Fruit fly (Drosophila melanogaster) whole organism, embryonic: Measurements from ENCODE around the gene CG10663.

Experiments
- B-H1 ChIP-seq: fragments of 200-800 bp; sonication (Bioruptor generic); IDR thresholded peaks from 3 replicates; pipeline ENCODE4 v1.3.6; 2022; ENCODE audit warnings: missing biosample characterization, missing genetic modification characterization
- B-H2 ChIP-seq: fragments of 200-800 bp; sonication (Bioruptor generic); optimal IDR thresholded peaks from 2 replicates; lab custom pipeline; 2018; ENCODE audit warnings: missing biosample characterization, mild to moderate bottlenecking, missing genetic modification characterization
- Blimp-1 ChIP-seq: fragments of 200-800 bp; sonication (Bioruptor generic); optimal IDR thresholded peaks from 3 replicates; lab custom pipeline; 2018; ENCODE audit warnings: missing biosample characterization, missing genetic modification characterization, mild to moderate bottlenecking, moderate library complexity, missing genetic modification reagents
- CG1024 ChIP-seq: fragments of 200-800 bp; sonication (Bioruptor generic); IDR thresholded peaks from 2 replicates; pipeline ENCODE4 v1.3.6; 2022; ENCODE audit warnings: missing biosample characterization, missing genetic modification characterization
- CG10431 ChIP-seq: fragments of 200-800 bp; sonication (Bioruptor generic); optimal IDR thresholded peaks from 3 replicates; lab custom pipeline; 2018; ENCODE audit warnings: missing biosample characterization, mild to moderate bottlenecking, missing genetic modification characterization
- CG14014 ChIP-seq: fragments of 200-800 bp; sonication (Bioruptor generic); IDR thresholded peaks from 2 replicates; pipeline ENCODE4 v1.3.6; 2022; ENCODE audit warnings: missing biosample characterization, missing genetic modification characterization
- CG16863 ChIP-seq: fragments of 200-800 bp; sonication (Bioruptor generic); optimal IDR thresholded peaks from 3 replicates; lab custom pipeline; 2016; ENCODE audit warnings: missing biosample characterization, missing genetic modification characterization
- CG2712 ChIP-seq: fragments of 200-800 bp; optimal IDR thresholded peaks from 3 replicates; lab custom pipeline; 2019; ENCODE audit warnings: missing biosample characterization, mild to moderate bottlenecking, missing genetic modification characterization, moderate library complexity
- CG34376 ChIP-seq: fragments of 200-800 bp; sonication (Bioruptor generic); optimal IDR thresholded peaks from 2 replicates; lab custom pipeline; 2018; ENCODE audit warnings: missing biosample characterization, mild to moderate bottlenecking, missing genetic modification characterization
- CG3726 ChIP-seq: fragments of 200-800 bp; sonication (Bioruptor generic); IDR thresholded peaks from 3 replicates; pipeline ENCODE4, ENCODE4 v1.3.6; 2022; ENCODE audit warnings: missing biosample characterization, missing genetic modification characterization
- CG4820 ChIP-seq: fragments of 200-800 bp; sonication (Bioruptor generic); optimal IDR thresholded peaks from 3 replicates; lab custom pipeline; 2016; ENCODE audit warnings: missing biosample characterization, missing genetic modification characterization
- CG6272 ChIP-seq: fragments of 200-800 bp; sonication (Bioruptor generic); IDR thresholded peaks from 2 replicates; pipeline ENCODE4 v1.3.6; 2022; ENCODE audit warnings: missing biosample characterization, missing genetic modification characterization
- CG6854 ChIP-seq: fragments of 200-800 bp; sonication (Bioruptor generic); optimal IDR thresholded peaks from 3 replicates; lab custom pipeline; 2017; ENCODE audit warnings: missing biosample characterization, mild to moderate bottlenecking, missing genetic modification characterization
- CoRest ChIP-seq: fragments of 200-800 bp; sonication (Bioruptor generic); optimal IDR thresholded peaks from 3 replicates; lab custom pipeline; 2018; ENCODE audit warnings: missing biosample characterization, mild to moderate bottlenecking, missing genetic modification characterization, moderate library complexity
- D19A ChIP-seq: fragments of 200-800 bp; optimal IDR thresholded peaks from 3 replicates; lab custom pipeline; 2019; ENCODE audit warnings: missing biosample characterization, mild to moderate bottlenecking, missing genetic modification characterization, moderate library complexity
- H2.0 ChIP-seq: fragments of 200-800 bp; sonication (Bioruptor generic); IDR thresholded peaks from 2 replicates; pipeline ENCODE4 v1.3.6; 2022; ENCODE audit warnings: missing biosample characterization, missing genetic modification characterization
- Hr78 ChIP-seq, 2 experiments: fragments of 200-800 bp in 1 of 2; fragments of >200 bp in 1 of 2; sonication (Bioruptor generic) in 1 of 2; optimal IDR thresholded peaks; 2 replicates each; lab custom pipeline; 2017 to 2019; ENCODE audit warnings: missing biosample characterization in 2 of 2, missing genetic modification characterization in 2 of 2, mild to moderate bottlenecking in 1 of 2, moderate library complexity in 1 of 2
- Mad ChIP-seq: fragments of 200-800 bp; sonication (Bioruptor generic); optimal IDR thresholded peaks from 2 replicates; lab custom pipeline; 2016; ENCODE audit warnings: missing biosample characterization, missing genetic modification characterization
- Med ChIP-seq: fragments of 200-800 bp; sonication (Bioruptor generic); peaks from one replicate; lab custom pipeline; 2016; ENCODE audit warnings: missing biosample characterization, missing genetic modification characterization, mild to moderate bottlenecking, inconsistent platforms, moderate library complexity
- Neu2 ChIP-seq: fragments of 200-800 bp; sonication (Bioruptor generic); optimal IDR thresholded peaks from 3 replicates; lab custom pipeline; 2016; ENCODE audit warnings: missing biosample characterization, missing genetic modification characterization, borderline replicate concordance
- Oaz ChIP-seq: fragments of 200-800 bp; sonication (Bioruptor generic); IDR thresholded peaks from 2 replicates; pipeline ENCODE4 v1.3.6; 2022; ENCODE audit warnings: missing biosample characterization, missing genetic modification characterization
- Ptx1 ChIP-seq: fragments of 200-800 bp; sonication (Bioruptor generic); IDR thresholded peaks from 2 replicates; pipeline ENCODE4 v1.3.6; 2022; ENCODE audit warnings: missing biosample characterization, missing genetic modification characterization
- Six4 ChIP-seq: fragments of 200-800 bp; sonication (Bioruptor generic); optimal IDR thresholded peaks from 2 replicates; lab custom pipeline; 2016; ENCODE audit warnings: missing biosample characterization, missing genetic modification characterization
- Sry-β ChIP-seq: fragments of 200-800 bp; sonication (Bioruptor generic); optimal IDR thresholded peaks from 2 replicates; lab custom pipeline; 2018; ENCODE audit warnings: missing biosample characterization, mild to moderate bottlenecking, missing genetic modification characterization, moderate library complexity
- Ssrp ChIP-seq: fragments of 200-800 bp; sonication (Bioruptor generic); optimal IDR thresholded peaks from 2 replicates; lab custom pipeline; 2018; ENCODE audit warnings: missing biosample characterization, mild to moderate bottlenecking, missing genetic modification characterization, moderate library complexity
- Xrp1 ChIP-seq: fragments of 200-800 bp; sonication (Bioruptor generic); IDR thresholded peaks from 2 replicates; pipeline ENCODE4 v1.3.6; 2022; ENCODE audit warnings: missing biosample characterization, missing genetic modification characterization
- bab2 ChIP-seq: fragments of 200-800 bp; sonication (Bioruptor generic); optimal IDR thresholded peaks from 2 replicates; lab custom pipeline; 2016; ENCODE audit warnings: missing biosample characterization, missing genetic modification characterization
- chinmo ChIP-seq: fragments of 200-800 bp; sonication (Bioruptor generic); IDR thresholded peaks from 4 replicates; pipeline ENCODE4 v1.3.6; 2022; ENCODE audit warnings: missing biosample characterization, missing genetic modification characterization; ENCODE audit not compliant: partially characterized antibody
- dm ChIP-seq: fragments of 200-800 bp; sonication (Bioruptor generic); optimal IDR thresholded peaks from 3 replicates; lab custom pipeline; 2016; ENCODE audit warnings: missing biosample characterization, missing genetic modification characterization
- fd102C ChIP-seq: fragments of 200-800 bp; sonication (Bioruptor generic); optimal IDR thresholded peaks from 2 replicates; lab custom pipeline; 2018; ENCODE audit warnings: missing biosample characterization, mild to moderate bottlenecking, missing genetic modification characterization, moderate library complexity
- ind ChIP-seq: fragments of 200-800 bp; sonication (Bioruptor generic); optimal IDR thresholded peaks from 3 replicates; lab custom pipeline; 2016; ENCODE audit warnings: missing biosample characterization, missing genetic modification characterization
- inv ChIP-seq: fragments of 200-800 bp; sonication (Bioruptor generic); IDR thresholded peaks from 2 replicates; pipeline ENCODE4 v1.3.6; 2022; ENCODE audit warnings: missing biosample characterization, missing genetic modification characterization; ENCODE audit not compliant: partially characterized antibody
- kah ChIP-seq: fragments of 200-800 bp; sonication (Bioruptor generic); optimal IDR thresholded peaks from 2 replicates; lab custom pipeline; 2018; ENCODE audit warnings: missing biosample characterization, mild to moderate bottlenecking, missing genetic modification characterization
- lab ChIP-seq: fragments of 200-800 bp; sonication (Bioruptor generic); optimal IDR thresholded peaks from 3 replicates; lab custom pipeline; 2017; ENCODE audit warnings: missing biosample characterization, missing genetic modification characterization, mild to moderate bottlenecking, moderate library complexity, missing genetic modification reagents
- lilli ChIP-seq: fragments of 200-800 bp; sonication (Bioruptor generic); optimal IDR thresholded peaks from 3 replicates; lab custom pipeline; 2016; ENCODE audit warnings: missing biosample characterization, missing genetic modification characterization
- lola ChIP-seq, 3 experiments: fragments of >200 bp in 2 of 3; fragments of 200-800 bp in 1 of 3; sonication (Bioruptor generic) in 1 of 3; optimal IDR thresholded peaks; 2 replicates each; lab custom pipeline; 2017 to 2019; ENCODE audit warnings: missing biosample characterization in 3 of 3, missing genetic modification characterization in 3 of 3, mild to moderate bottlenecking in 1 of 3, moderate library complexity in 1 of 3
- lov ChIP-seq, 2 experiments: fragments of 200-800 bp in 1 of 2; fragments of >200 bp in 1 of 2; sonication (Bioruptor generic) in 1 of 2; IDR thresholded peaks in 1 of 2; optimal IDR thresholded peaks in 1 of 2; 2 replicates in 1 of 2; 3 replicates in 1 of 2; pipeline versions ENCODE4 v1.3.6 to Lab custom; 2017 to 2022; ENCODE audit warnings: missing biosample characterization in 1 of 2, missing genetic modification characterization in 1 of 2
- phol ChIP-seq: fragments of 200-800 bp; sonication (Bioruptor generic); optimal IDR thresholded peaks from 3 replicates; lab custom pipeline; 2018; ENCODE audit warnings: missing biosample characterization, mild to moderate bottlenecking, missing genetic modification characterization, moderate library complexity
- pita ChIP-seq: fragments of 200-800 bp; sonication (Bioruptor generic); optimal IDR thresholded peaks from 2 replicates; lab custom pipeline; 2017; ENCODE audit warnings: missing biosample characterization, mild to moderate bottlenecking, missing genetic modification characterization
- prd ChIP-seq, 3 experiments: fragments of >200 bp in 2 of 3; fragments of 200-800 bp in 1 of 3; sonication (Bioruptor generic) in 1 of 3; optimal IDR thresholded peaks in 2 of 3; IDR thresholded peaks in 1 of 3; 2 replicates in 2 of 3; 3 replicates in 1 of 3; pipeline versions ENCODE4 v1.3.6 to Lab custom; 2017 to 2022; ENCODE audit warnings: missing biosample characterization in 1 of 3, missing genetic modification characterization in 1 of 3
- pum ChIP-seq: fragments of 200-800 bp; sonication (Bioruptor generic); optimal IDR thresholded peaks from 2 replicates; lab custom pipeline; 2016; ENCODE audit warnings: missing biosample characterization, missing genetic modification characterization
- sd ChIP-seq: fragments of 200-800 bp; sonication (Bioruptor generic); optimal IDR thresholded peaks from 3 replicates; lab custom pipeline; 2018; ENCODE audit warnings: missing biosample characterization, mild to moderate bottlenecking, missing genetic modification characterization, moderate library complexity
- sisA ChIP-seq: fragments of 200-800 bp; sonication (Bioruptor generic); IDR thresholded peaks from 2 replicates; pipeline ENCODE4 v1.3.6; 2022; ENCODE audit warnings: missing biosample characterization, missing genetic modification characterization
- so ChIP-seq: fragments of 200-800 bp; sonication (Bioruptor generic); IDR thresholded peaks from 3 replicates; pipeline ENCODE4 v1.3.6; 2022; ENCODE audit warnings: missing biosample characterization, missing genetic modification characterization
- twi ChIP-seq: fragments of 200-800 bp; optimal IDR thresholded peaks from 2 replicates; lab custom pipeline; 2019; ENCODE audit warnings: missing biosample characterization, mild to moderate bottlenecking, missing genetic modification characterization, moderate library complexity
- unpg ChIP-seq: fragments of 200-800 bp; sonication (Bioruptor generic); optimal IDR thresholded peaks from 3 replicates; lab custom pipeline; 2018; ENCODE audit warnings: missing biosample characterization, mild to moderate bottlenecking, missing genetic modification characterization, moderate library complexity
- zfh2 ChIP-seq: fragments of 200-800 bp; sonication (Bioruptor generic); optimal IDR thresholded peaks from 2 replicates; lab custom pipeline; 2016; ENCODE audit warnings: missing biosample characterization, missing genetic modification characterization

CG10663 gene

DNA sequence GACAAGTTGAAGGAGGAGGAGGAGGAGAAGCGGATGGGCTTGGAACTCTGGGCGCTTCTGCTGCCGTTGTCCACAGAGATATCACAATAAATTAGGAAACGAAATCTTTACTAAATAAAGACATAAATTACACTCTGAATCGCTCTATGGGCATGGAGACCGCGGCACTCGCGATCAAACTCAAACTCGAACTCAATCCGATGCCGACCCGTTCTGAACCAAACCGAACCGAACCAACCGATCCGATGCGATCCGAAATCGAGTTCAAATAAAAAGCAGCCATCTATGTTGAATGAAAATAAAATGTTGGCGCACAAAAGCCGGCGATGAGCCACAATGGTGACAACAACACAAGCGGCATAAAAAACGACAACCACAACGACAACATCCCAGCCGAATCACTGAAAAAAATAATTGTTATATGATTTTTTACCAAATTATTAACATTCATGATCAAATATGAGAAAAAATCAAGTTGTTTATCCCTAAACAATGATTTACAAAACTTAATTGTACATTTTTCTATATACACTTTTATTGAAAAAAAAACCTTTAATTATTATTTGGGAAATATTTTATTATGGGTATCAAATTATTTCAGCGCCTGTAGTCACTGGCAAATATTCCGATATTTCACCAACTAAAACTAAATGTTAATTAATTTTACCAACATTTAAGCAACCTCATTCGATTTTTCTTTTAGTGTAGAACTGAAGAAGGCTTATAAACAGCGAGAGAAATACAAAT lies 27.7 kb downstream of the CG10663 start (continued):
- TF ChIP-seq Med (GFP tag; lab: Kevin White, UChicago) (peak; percentile 24), pum (peak; percentile 49), CG1024 (GFP tag; lab: Robert Waterston, UW) (0 out of 2 replicates have a peak, but pooled peaks have one; percentile 53), lov (optimal IDR thresholded peaks at IDR 0.05; lab: Kevin White, UChicago) (no peak), lov (GFP tag; IDR thresholded peaks at IDR 0.05; lab: Robert Waterston, UW) (0 out of 3 replicates have a peak, but pooled peaks have one; percentile 60), Xrp1 (GFP tag; lab: Robert Waterston, UW) (peak; percentile 81), zfh2 (GFP tag; lab: Kevin White, UChicago) (no peak), sisA (GFP tag; lab: Robert Waterston, UW) (peak; percentile 69), twi (peak; percentile 74), Six4 (GFP tag; lab: Kevin White, UChicago) (peak; percentile 88), prd (optimal IDR thresholded peaks at IDR 0.05; lab: Kevin White, UChicago) (no peak), prd (GFP tag; IDR thresholded peaks at IDR 0.05; lab: Robert Waterston, UW) (peak; percentile 67; the same call in 2 of the 3 replicates), Hr78 (GFP tag; optimal IDR thresholded peaks at IDR 0.05; lab: Kevin White, UChicago) (peak in 1 of 2 experiments; percentile 74), lola (GFP tag; optimal IDR thresholded peaks at IDR 0.05; lab: Kevin White, UChicago) (peak in 1 of 3 experiments; percentile 97), lilli (peak; percentile 53), inv (GFP tag; lab: Robert Waterston, UW) (no peak), sd (tag; lab: Kevin White, UChicago) (no peak), dm (peak; percentile 17), B-H1 (GFP tag; lab: Robert Waterston, UW) (no peak), CG10431 (GFP tag; lab: Kevin White, UChicago) (peak; percentile 52), CG34376 (GFP tag; lab: Kevin White, UChicago) (no peak), B-H2 (GFP tag; lab: Kevin White, UChicago) (no peak), H2.0 (GFP tag; lab: Robert Waterston, UW) (no peak; the same call in 1 of the 2 replicates), chinmo (GFP tag; lab: Robert Waterston, UW) (no peak), Blimp-1 (GFP tag; lab: Kevin White, UChicago) (peak; percentile 88), ind (GFP tag; lab: Kevin White, UChicago) (peak; percentile 62), CG14014 (GFP tag; lab: Robert Waterston, UW) (no peak), CG6272 (GFP tag; lab: Robert Waterston, UW) (no peak), phol (tag; lab: Kevin White, UChicago) (peak; percentile 94), CG6854 (GFP tag; lab: Kevin White, UChicago) (peak; percentile 51), pita (GFP tag; lab: Kevin White, UChicago) (no peak), bab2 (peak; percentile 33), Ptx1 (GFP tag; lab: Robert Waterston, UW) (peak; percentile 72), CoRest (tag; lab: Kevin White, UChicago) (peak; percentile 92), lab (GFP tag; lab: Kevin White, UChicago) (peak; percentile 48), CG2712 (tag; lab: Kevin White, UChicago) (peak; percentile 94), fd102C (GFP tag; lab: Kevin White, UChicago) (no peak), Ssrp (tag; lab: Kevin White, UChicago) (peak; percentile 90), Oaz (GFP tag; lab: Robert Waterston, UW) (no peak), so (peak; percentile 42; the same call in 1 of the 3 replicates), Neu2 (GFP tag; lab: Kevin White, UChicago) (no peak), D19A (tag; lab: Kevin White, UChicago) (peak; percentile 88), CG16863 (peak; percentile 59), unpg (GFP tag; lab: Kevin White, UChicago) (peak; percentile 84), CG4820 (GFP tag; lab: Kevin White, UChicago) (peak; percentile 86), Sry-β (GFP tag; lab: Kevin White, UChicago) (peak; percentile 49), kah (GFP tag; lab: Kevin White, UChicago) (peak; percentile 46), Mad (GFP tag; lab: Kevin White, UChicago) (peak; percentile 43), CG3726 (GFP tag; lab: Robert Waterston, UW) (no peak; the same call in 2 of the 3 replicates)
